Worm (Caenorhabditis elegans): Measurements from ENCODE around the gene far-2.

Gene far-2

ce11 chrIII:9053740-9054252, 27.8 kb upstream of the far-2 start, which contains the start of gene R107.5:
TSS of gene R107.5 (minus strand) at chrIII:9053790.
- peak; percentile 1 for TF ChIP-seq nhr-12 (tag; optimal IDR thresholded peaks at IDR 0.05)
- peak; percentile 97 for TF ChIP-seq C34F6.9 (tag; optimal IDR thresholded peaks at IDR 0.05)
- peak; percentile 87 for TF ChIP-seq sma-9 (GFP tag; optimal IDR thresholded peaks at IDR 0.05)
- no peak for TF ChIP-seq sma-9 (tag; optimal IDR thresholded peaks at IDR 0.05)
- TF ChIP-seq nhr-237 (tag; optimal IDR thresholded peaks at IDR 0.05), result no peak
- no peak for TF ChIP-seq alr-1 (tag; optimal IDR thresholded peaks at IDR 0.05)
- peak; percentile 95 for TF ChIP-seq nhr-129 (tag; optimal IDR thresholded peaks at IDR 0.05)
- TF ChIP-seq mdl-1 (tag; optimal IDR thresholded peaks at IDR 0.05), result peak; percentile 88 to 96
- TF ChIP-seq unc-55 (GFP tag; optimal IDR thresholded peaks at IDR 0.05), result peak; percentile 80
- peak; percentile 73 for TF ChIP-seq unc-62 (GFP tag; optimal IDR thresholded peaks at IDR 0.05)
- TF ChIP-seq lin-13 (GFP tag; optimal IDR thresholded peaks at IDR 0.05), result peak; percentile 84
- no peak for TF ChIP-seq nhr-23 (tag; optimal IDR thresholded peaks at IDR 0.05)
- peak; percentile 75 for TF ChIP-seq nhr-6 (tag; optimal IDR thresholded peaks at IDR 0.05)
- peak; percentile 37 for TF ChIP-seq zag-1 (tag; optimal IDR thresholded peaks at IDR 0.05)
- TF ChIP-seq lin-39 (tag; optimal IDR thresholded peaks at IDR 0.05), result no peak
- peak; percentile 96 for TF ChIP-seq nhr-21 (tag; optimal IDR thresholded peaks at IDR 0.05)
- TF ChIP-seq ztf-1 (GFP tag; conservative IDR thresholded peaks at IDR 0.05), result peak; percentile 97
- peak; percentile 80 for TF ChIP-seq nhr-10 (tag; optimal IDR thresholded peaks at IDR 0.05)
- peak; percentile 98 for TF ChIP-seq sma-3 (GFP tag; optimal IDR thresholded peaks at IDR 0.05)
- TF ChIP-seq ztf-4 (tag; optimal IDR thresholded peaks at IDR 0.05), result peak; percentile 95
- peak; percentile 98 for TF ChIP-seq ama-1 (optimal IDR thresholded peaks at IDR 0.05)
- peak; percentile 92 for TF ChIP-seq sem-4 (tag; optimal IDR thresholded peaks at IDR 0.05)
- peak; percentile 87 for TF ChIP-seq lin-11 (tag; optimal IDR thresholded peaks at IDR 0.05)
- TF ChIP-seq ceh-16 (tag; optimal IDR thresholded peaks at IDR 0.05), result peak; percentile 13
- no peak for TF ChIP-seq mbf-1 (tag; optimal IDR thresholded peaks at IDR 0.05)
- TF ChIP-seq skn-1 (tag; optimal IDR thresholded peaks at IDR 0.05), result peak; percentile 36
- TF ChIP-seq fos-1 (tag; optimal IDR thresholded peaks at IDR 0.05), result peak; percentile 91
- TF ChIP-seq elt-3 (tag; optimal IDR thresholded peaks at IDR 0.05), result no peak
- TF ChIP-seq F13H6.1 (tag; optimal IDR thresholded peaks at IDR 0.05), result peak; percentile 95
- peak; percentile 90 for TF ChIP-seq blmp-1 (tag; optimal IDR thresholded peaks at IDR 0.05; ENCODE audit: insufficient read depth)
- TF ChIP-seq gmeb-1 (tag; optimal IDR thresholded peaks at IDR 0.05), result peak; percentile 82
- TF ChIP-seq nhr-77 (tag; optimal IDR thresholded peaks at IDR 0.05), result no peak
- peak; percentile 66 for TF ChIP-seq snpc-4 (tag; optimal IDR thresholded peaks at IDR 0.05)
- peak; percentile 95 for TF ChIP-seq Y55F3AM.14 (GFP tag; optimal IDR thresholded peaks at IDR 0.05)
- TF ChIP-seq ztf-11 (tag; optimal IDR thresholded peaks at IDR 0.05), result no peak
- peak; percentile 96 for TF ChIP-seq nhr-25 (tag; optimal IDR thresholded peaks at IDR 0.05)
- TF ChIP-seq lsy-2 (tag; optimal IDR thresholded peaks at IDR 0.05), result peak; percentile 80 to 92
- peak; percentile 98 for TF ChIP-seq crh-2 (tag; optimal IDR thresholded peaks at IDR 0.05)
- peak; percentile 82 for TF ChIP-seq egl-27 (tag; optimal IDR thresholded peaks at IDR 0.05)
- TF ChIP-seq mab-5 (tag; optimal IDR thresholded peaks at IDR 0.05), result no peak

- TF ChIP-seq crh-2 (tag; optimal IDR thresholded peaks at IDR 0.05) (peak; percentile 31), C34F6.9 (tag; optimal IDR thresholded peaks at IDR 0.05) (peak; percentile 12), alr-1 (tag; optimal IDR thresholded peaks at IDR 0.05) (no peak), blmp-1 (tag; optimal IDR thresholded peaks at IDR 0.05; ENCODE audit: insufficient read depth) (no peak), unc-55 (GFP tag; optimal IDR thresholded peaks at IDR 0.05) (peak; percentile 17), Y55F3AM.14 (GFP tag; optimal IDR thresholded peaks at IDR 0.05) (no peak), mbf-1 (tag; optimal IDR thresholded peaks at IDR 0.05) (no peak), nhr-129 (tag; optimal IDR thresholded peaks at IDR 0.05) (peak; percentile 60), elt-1 (tag; optimal IDR thresholded peaks at IDR 0.05) (no peak), lsy-2 (tag; optimal IDR thresholded peaks at IDR 0.05) (peak in 1 of 2 experiments; percentile 23)
These were observed 27.0 kb upstream of the far-2 start, which contains the start of gene cls-2 for ce11 chrIII:9054414-9055147. TSS of gene cls-2 (plus strand) at chrIII:9055048.

All from whole organism, L2 larva.